Worm (Caenorhabditis elegans) whole organism, L1 larva: ENCODE results near the gene C13C4.6.
A peak's percentile ranks its signal among the peaks of the same experiment; 100 is the strongest.

ENCODE experiments used
- F16B12.6 ChIP-seq: fragments of 150-350 bp; optimal IDR thresholded peaks from 2 replicates; lab custom pipeline; 2014; ENCODE audit warnings: missing biosample characterization, missing genetic modification characterization
- Y116A8C.19 ChIP-seq: sonication (generic microtip); optimal IDR thresholded peaks from 2 replicates; lab custom pipeline; 2016; ENCODE audit warnings: missing compliant biosample characterization, missing genetic modification characterization, borderline replicate concordance
- aha-1 ChIP-seq: fragments of 150-350 bp; optimal IDR thresholded peaks from 2 replicates; lab custom pipeline; 2014; ENCODE audit warnings: missing biosample characterization, missing genetic modification characterization
- aly-2 ChIP-seq: fragments of 150-350 bp; optimal IDR thresholded peaks from 2 replicates; lab custom pipeline; 2014; ENCODE audit warnings: missing biosample characterization, missing genetic modification characterization
- ama-1 ChIP-seq: fragments of 150-350 bp; optimal IDR thresholded peaks from 2 replicates; lab custom pipeline; 2014
- blmp-1 ChIP-seq: fragments of 150-350 bp; optimal IDR thresholded peaks from 2 replicates; lab custom pipeline; 2014; ENCODE audit warnings: missing biosample characterization, missing genetic modification characterization
- ceh-8 ChIP-seq: fragments of 200-800 bp; sonication (Bioruptor generic); optimal IDR thresholded peaks from 2 replicates; lab custom pipeline; 2018; ENCODE audit warnings: mild to moderate bottlenecking, missing genetic modification characterization, moderate library complexity, missing compliant biosample characterization
- ceh-82 ChIP-seq, 3 experiments: fragments of 150-350 bp in 1 of 3; sonication (generic microtip) in 2 of 3; optimal IDR thresholded peaks; 2 replicates each; lab custom pipeline; 2014 to 2017; ENCODE audit warnings: missing biosample characterization in 3 of 3, missing genetic modification characterization in 3 of 3
- dpl-1 ChIP-seq, 3 experiments: fragments of 150-350 bp in 2 of 3; sonication (generic microtip) in 1 of 3; optimal IDR thresholded peaks; 2 replicates each; lab custom pipeline; 2014 to 2017; ENCODE audit warnings: missing biosample characterization in 3 of 3, missing genetic modification characterization in 3 of 3, missing genetic modification reagents in 3 of 3
- efl-3 ChIP-seq: fragments of 200-800 bp; sonication (Bioruptor generic); optimal IDR thresholded peaks from 2 replicates; lab custom pipeline; 2018; ENCODE audit warnings: mild to moderate bottlenecking, missing genetic modification characterization, missing compliant biosample characterization
- egl-27 ChIP-seq, 2 experiments: fragments of 150-350 bp in 1 of 2; sonication (generic microtip); optimal IDR thresholded peaks; 3 replicates each; lab custom pipeline; 2017 to 2018; ENCODE audit warnings: missing biosample characterization in 2 of 2, missing genetic modification characterization in 2 of 2, missing genetic modification reagents in 2 of 2
- elt-2 ChIP-seq: sonication (generic microtip); optimal IDR thresholded peaks from 2 replicates; lab custom pipeline; 2016; ENCODE audit warnings: missing genetic modification characterization, mild to moderate bottlenecking, inconsistent platforms, missing compliant biosample characterization, missing genetic modification reagents
- elt-3 ChIP-seq, 6 experiments: fragments of 150-350 bp in 1 of 6; sonication (generic microtip); optimal IDR thresholded peaks; 2 replicates each; lab custom pipeline; 2017 to 2018; ENCODE audit warnings: missing biosample characterization in 6 of 6, missing genetic modification characterization in 6 of 6, inconsistent platforms in 1 of 6
- fkh-10 ChIP-seq: sonication (generic microtip); optimal IDR thresholded peaks from 2 replicates; lab custom pipeline; 2017; ENCODE audit warnings: missing biosample characterization, missing genetic modification reagents, missing genetic modification characterization
- fkh-4 ChIP-seq: sonication (generic microtip); optimal IDR thresholded peaks from 2 replicates; lab custom pipeline; 2016; ENCODE audit warnings: missing compliant biosample characterization, missing genetic modification characterization, borderline replicate concordance
- hlh-17 ChIP-seq: fragments of 200-800 bp; sonication (Bioruptor generic); optimal IDR thresholded peaks from 2 replicates; lab custom pipeline; 2018; ENCODE audit warnings: missing genetic modification characterization, mild to moderate bottlenecking, missing compliant biosample characterization, moderate library complexity, borderline replicate concordance
- hpl-2 ChIP-seq: fragments of 150-350 bp; optimal IDR thresholded peaks from 2 replicates; lab custom pipeline; 2014; ENCODE audit warnings: missing biosample characterization, missing genetic modification reagents, missing genetic modification characterization
- jun-1 ChIP-seq: fragments of 150-350 bp; optimal IDR thresholded peaks from 2 replicates; lab custom pipeline; 2014; ENCODE audit warnings: missing biosample characterization, missing genetic modification reagents, missing genetic modification characterization
- lin-14 ChIP-seq: fragments of 200-800 bp; sonication (Bioruptor generic); optimal IDR thresholded peaks from 2 replicates; lab custom pipeline; 2018; ENCODE audit warnings: mild to moderate bottlenecking, missing genetic modification characterization, moderate library complexity, missing compliant biosample characterization
- lin-35 ChIP-seq, 2 experiments: fragments of 150-350 bp; optimal IDR thresholded peaks; 2 replicates each; lab custom pipeline; 2014; ENCODE audit warnings: missing biosample characterization in 2 of 2, missing genetic modification characterization in 2 of 2, missing genetic modification reagents in 2 of 2
- lir-3 ChIP-seq: sonication (generic microtip); optimal IDR thresholded peaks from 2 replicates; lab custom pipeline; 2016; ENCODE audit warnings: mild to moderate bottlenecking, missing genetic modification characterization, moderate library complexity, missing compliant biosample characterization; ENCODE audit not compliant: poor library complexity
- lsy-2 ChIP-seq, 2 experiments: fragments of 150-350 bp; optimal IDR thresholded peaks; 2 replicates each; lab custom pipeline; 2014; ENCODE audit warnings: missing biosample characterization in 2 of 2, missing genetic modification characterization in 2 of 2
- mef-2 ChIP-seq: fragments of 150-350 bp; optimal IDR thresholded peaks from 2 replicates; lab custom pipeline; 2014; ENCODE audit warnings: missing biosample characterization, missing genetic modification characterization
- nhr-12 ChIP-seq: sonication (generic microtip); optimal IDR thresholded peaks from 2 replicates; lab custom pipeline; 2017; ENCODE audit warnings: missing biosample characterization, missing genetic modification characterization
- nhr-237 ChIP-seq: fragments of 150-350 bp; optimal IDR thresholded peaks from 2 replicates; lab custom pipeline; 2014; ENCODE audit warnings: missing biosample characterization, missing genetic modification characterization
- nhr-28 ChIP-seq: fragments of 150-350 bp; optimal IDR thresholded peaks from 2 replicates; lab custom pipeline; 2014; ENCODE audit warnings: missing biosample characterization, missing genetic modification characterization
- nhr-76 ChIP-seq: sonication (generic microtip); optimal IDR thresholded peaks from 2 replicates; lab custom pipeline; 2017; ENCODE audit warnings: missing biosample characterization, missing genetic modification characterization
- nhr-85 ChIP-seq: sonication (generic microtip); peaks from one replicate; lab custom pipeline; 2016; ENCODE audit warnings: missing genetic modification characterization, inconsistent platforms, missing compliant biosample characterization
- nhr-90 ChIP-seq: sonication (generic microtip); optimal IDR thresholded peaks from 2 replicates; lab custom pipeline; 2016; ENCODE audit warnings: mild to moderate bottlenecking, missing genetic modification characterization, missing compliant biosample characterization; ENCODE audit not compliant: poor library complexity
- pax-3 ChIP-seq: fragments of 200-800 bp; sonication (Bioruptor generic); optimal IDR thresholded peaks from 2 replicates; lab custom pipeline; 2018; ENCODE audit warnings: mild to moderate bottlenecking, missing genetic modification characterization, moderate library complexity, missing compliant biosample characterization
- snu-23 ChIP-seq: sonication (generic microtip); optimal IDR thresholded peaks from 2 replicates; lab custom pipeline; 2016; ENCODE audit warnings: missing genetic modification characterization, missing compliant biosample characterization
- sox-4 ChIP-seq: sonication (generic microtip); optimal IDR thresholded peaks from 2 replicates; lab custom pipeline; 2016; ENCODE audit warnings: missing genetic modification characterization, missing compliant biosample characterization
- sptf-1 ChIP-seq: fragments of 150-350 bp; optimal IDR thresholded peaks from 2 replicates; lab custom pipeline; 2014; ENCODE audit warnings: missing biosample characterization, missing genetic modification characterization
- unc-130 ChIP-seq: fragments of 150-350 bp; optimal IDR thresholded peaks from 2 replicates; lab custom pipeline; 2017; ENCODE audit warnings: missing biosample characterization, missing genetic modification characterization, inconsistent platforms

Gene C13C4.6

DNA sequence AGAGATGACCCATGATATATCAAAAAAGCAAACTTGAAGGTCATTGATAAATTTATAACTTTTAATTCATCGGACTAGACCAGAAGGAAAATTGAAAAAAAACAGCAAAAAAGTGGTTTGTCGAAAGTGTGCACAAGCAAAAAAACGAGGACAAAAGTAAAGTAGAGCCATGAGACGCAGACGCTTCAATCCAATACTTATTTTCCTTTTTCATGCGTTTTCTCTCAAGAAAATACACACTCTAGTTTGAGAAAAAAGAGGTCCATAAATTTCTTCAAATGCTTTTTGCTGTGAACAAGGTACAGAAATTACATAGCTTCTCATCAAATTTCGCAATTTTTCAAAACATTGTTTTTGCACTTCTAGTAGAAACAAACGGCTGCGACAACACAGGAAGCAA, 39.8 kb downstream of the C13C4.6 start:
- TF ChIP-seq hlh-17 (no peak), nhr-237 (no peak), ceh-82 (tag; optimal IDR thresholded peaks at IDR 0.05; lab: Kevin White, UChicago) (peak in 1 of 3 experiments; percentile 15), lsy-2 (tag; optimal IDR thresholded peaks at IDR 0.05; lab: Kevin White, UChicago) (peak in 1 of 2 experiments; percentile 23), elt-3 (tag; optimal IDR thresholded peaks at IDR 0.05; lab: Kevin White, UChicago) (peak in 1 of 6 experiments; percentile 77), lin-14 (GFP tag; lab: Kevin White, UChicago) (peak; percentile 61), snu-23 (GFP tag; lab: Kevin White, UChicago) (no peak)

DNA sequence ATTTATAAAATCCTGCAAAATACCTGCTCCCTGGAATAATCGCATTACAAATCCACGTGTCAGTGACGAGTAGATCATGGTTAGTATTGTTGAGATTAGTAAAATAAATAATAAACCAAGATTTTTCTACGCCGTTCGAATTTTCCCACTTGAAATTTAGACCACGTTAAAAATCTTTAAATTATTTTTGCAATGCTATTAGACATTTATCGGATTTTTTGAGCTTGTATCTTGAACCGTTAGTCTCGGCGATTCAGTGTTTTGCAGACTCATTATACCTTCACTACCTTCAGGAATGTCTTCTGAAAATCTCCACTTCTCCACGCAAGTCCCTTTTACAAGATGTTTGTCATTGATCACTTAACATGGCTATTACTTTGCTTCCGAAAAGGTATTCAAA, 40.8 kb downstream of the C13C4.6 start, which contains the start of gene C27A7.5:
Gene C27A7.5, minus strand, starts transcription at position 101 of the 400 bp plus-strand sequence.
- no peak for TF ChIP-seq lin-35 (GFP tag; optimal IDR thresholded peaks at IDR 0.05; lab: Kevin White, UChicago)
- no peak for TF ChIP-seq nhr-76 (tag; lab: Kevin White, UChicago)
- no peak for TF ChIP-seq dpl-1 (GFP tag; optimal IDR thresholded peaks at IDR 0.05; lab: Kevin White, UChicago)
- TF ChIP-seq egl-27 (tag; optimal IDR thresholded peaks at IDR 0.05; lab: Kevin White, UChicago) = no peak
- no peak for TF ChIP-seq fkh-4 (tag; lab: Kevin White, UChicago)
- TF ChIP-seq sox-4 = no peak
- no peak for TF ChIP-seq ama-1 (lab: Kevin White, UChicago)
- no peak for TF ChIP-seq lin-14 (GFP tag; lab: Kevin White, UChicago)
- TF ChIP-seq mef-2 (tag; lab: Kevin White, UChicago) = no peak
- TF ChIP-seq pax-3 (tag; lab: Kevin White, UChicago) = no peak
- no peak for TF ChIP-seq elt-2
- TF ChIP-seq hpl-2 = no peak
- TF ChIP-seq jun-1 (tag; lab: Kevin White, UChicago) = no peak
- TF ChIP-seq blmp-1 (tag; lab: Kevin White, UChicago) = no peak
- TF ChIP-seq unc-130 (tag; lab: Kevin White, UChicago) = no peak
- no peak for TF ChIP-seq nhr-90 (tag; lab: Kevin White, UChicago)
- TF ChIP-seq nhr-28 = no peak
- TF ChIP-seq ceh-82 (tag; optimal IDR thresholded peaks at IDR 0.05; lab: Kevin White, UChicago) = no peak

DNA sequence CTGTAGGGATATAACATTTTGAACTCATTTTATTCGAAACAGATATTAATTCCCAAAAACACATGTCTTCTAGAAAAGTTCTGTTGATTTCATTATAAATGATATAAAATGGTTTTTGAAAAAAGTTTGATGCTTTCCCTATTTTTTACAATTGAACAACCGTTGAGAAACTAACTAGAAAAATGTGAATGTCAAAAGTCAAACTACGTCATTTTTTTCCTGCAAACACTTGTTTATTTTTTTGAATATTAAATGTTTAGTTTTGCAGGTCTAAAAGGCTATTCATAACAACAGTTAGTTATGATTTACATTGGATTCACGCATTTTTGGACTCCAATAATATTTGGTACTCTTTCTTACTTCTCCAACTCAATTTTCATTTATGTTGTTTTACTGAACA, 41.5 kb downstream of the C13C4.6 start, which contains the start of gene srj-4:
Gene srj-4, plus strand, starts transcription at position 301 of the 400 bp plus-strand sequence.
- TF ChIP-seq elt-3 (tag; optimal IDR thresholded peaks at IDR 0.05; lab: Kevin White, UChicago) = no peak
- TF ChIP-seq, all 84 proteins: peak for 0

DNA sequence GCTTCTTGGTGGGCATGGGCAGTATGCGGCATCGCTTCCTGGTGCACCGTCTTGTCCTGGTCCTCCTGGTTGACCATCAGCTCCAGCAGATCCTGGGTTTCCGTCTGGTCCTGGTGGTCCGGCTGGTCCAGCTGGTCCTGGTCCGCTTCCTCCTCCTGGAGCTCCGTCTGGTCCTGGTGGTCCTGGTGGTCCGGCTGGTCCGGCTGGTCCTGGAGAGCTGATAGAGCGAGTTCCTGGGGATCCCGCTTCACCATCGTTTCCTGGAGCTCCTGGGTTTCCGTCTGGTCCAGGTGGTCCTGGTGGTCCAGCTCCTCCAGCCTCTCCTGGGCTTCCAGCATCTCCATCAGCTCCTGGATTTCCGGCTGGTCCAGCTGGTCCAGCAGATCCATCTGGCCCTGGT, 45.7 kb downstream of the C13C4.6 start:
- TF ChIP-seq ceh-8 (GFP tag; lab: Kevin White, UChicago) = peak; percentile 43
- TF ChIP-seq unc-130 (tag; lab: Kevin White, UChicago) = no peak

DNA sequence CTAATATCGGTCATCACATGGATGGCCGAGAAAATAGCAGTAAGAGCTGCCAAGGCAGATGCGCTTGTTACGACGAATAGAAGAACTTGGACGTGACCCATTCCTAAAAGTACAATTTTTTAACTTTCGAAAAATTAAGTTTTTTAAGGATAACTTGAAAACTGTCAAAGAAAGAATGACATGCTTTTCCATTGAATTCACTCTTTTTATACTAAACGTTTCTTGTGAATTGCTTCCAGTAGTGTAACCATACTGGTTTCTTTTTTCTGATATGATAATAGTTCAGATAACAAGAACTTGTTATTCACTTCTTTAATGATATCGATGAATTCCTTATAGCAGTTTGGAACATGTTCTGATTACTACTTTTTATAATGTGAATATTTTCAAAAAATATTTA, 46.3 kb downstream of the C13C4.6 start, which contains the start of gene col-37:
Gene col-37, minus strand, starts transcription at position 101 of the 400 bp plus-strand sequence.
- TF ChIP-seq F16B12.6 (no peak), lin-14 (GFP tag; lab: Kevin White, UChicago) (no peak), aha-1 (tag; lab: Kevin White, UChicago) (no peak), Y116A8C.19 (tag; lab: Kevin White, UChicago) (no peak), efl-3 (GFP tag; lab: Kevin White, UChicago) (no peak), nhr-85 (tag; lab: Kevin White, UChicago) (no peak), lir-3 (no peak)
- TF ChIP-seq, all 84 proteins: peak for 0

DNA sequence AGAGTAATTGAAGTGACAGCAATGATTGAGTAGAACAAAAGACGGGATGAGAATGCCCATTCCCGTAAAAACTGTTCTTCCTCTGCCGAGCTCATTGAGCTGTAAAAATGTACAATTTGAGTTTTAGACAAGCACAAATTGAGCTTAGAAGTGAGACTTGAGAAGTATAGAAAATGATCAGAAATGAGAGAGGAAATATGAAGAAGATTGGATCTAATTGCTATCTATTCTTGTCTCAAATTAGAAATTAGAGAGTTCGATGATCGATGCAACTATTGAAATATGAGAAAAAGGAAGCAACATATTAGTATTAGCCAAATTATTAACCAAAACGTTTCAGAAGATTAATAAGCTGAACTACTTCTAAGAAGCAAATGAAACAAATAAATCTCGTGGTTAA, 48.7 kb downstream of the C13C4.6 start, which contains the start of gene ZK863.1:
Gene ZK863.1, minus strand, starts transcription at position 101 of the 400 bp plus-strand sequence.
- TF ChIP-seq nhr-12 (tag; lab: Kevin White, UChicago) (no peak), lin-14 (GFP tag; lab: Kevin White, UChicago) (peak; percentile 35), fkh-10 (no peak), aly-2 (tag; lab: Kevin White, UChicago) (no peak), sptf-1 (no peak)
